Fruit fly (Drosophila melanogaster): ENCODE results near the gene CG4558.

CG4558 gene

dm6 chrX:6803312-6803794 lies 46.2 kb upstream of the CG4558 start, which contains the start of the genes C3G and pod1 (continued):
- TF ChIP-seq CG8388 (GFP tag; optimal IDR thresholded peaks at IDR 0.05) (no peak), CG11695 (GFP tag; IDR thresholded peaks at IDR 0.05) (no peak), kah (GFP tag; optimal IDR thresholded peaks at IDR 0.05) (no peak), CG43689 (GFP tag; IDR thresholded peaks at IDR 0.05) (no peak), B-H2 (GFP tag; optimal IDR thresholded peaks at IDR 0.05) (peak; percentile 48), ttk (GFP tag; IDR thresholded peaks at IDR 0.05) (no peak), D19A (tag; optimal IDR thresholded peaks at IDR 0.05) (no peak), slou (GFP tag; optimal IDR thresholded peaks at IDR 0.05) (peak; percentile 22), hth (optimal IDR thresholded peaks at IDR 0.05) (no peak), E2f2 (GFP tag; IDR thresholded peaks at IDR 0.05) (peak; percentile 78), Atf3 (GFP tag; optimal IDR thresholded peaks at IDR 0.05) (no peak), CG7745 (tag; optimal IDR thresholded peaks at IDR 0.05) (no peak), bab2 (GFP tag; optimal IDR thresholded peaks at IDR 0.05) (no peak), CG11456 (GFP tag; IDR thresholded peaks at IDR 0.05) (peak; percentile 76; the same call in 2 of the 3 replicates), ac (GFP tag; optimal IDR thresholded peaks at IDR 0.05) (no peak), tin (GFP tag; optimal IDR thresholded peaks at IDR 0.05) (peak; percentile 32), CkIIα-i1 (GFP tag; IDR thresholded peaks at IDR 0.05) (no peak), CG1832 (GFP tag; optimal IDR thresholded peaks at IDR 0.05) (no peak), Drgx (GFP tag; IDR thresholded peaks at IDR 0.05) (no peak), MTF-1 (GFP tag; optimal IDR thresholded peaks at IDR 0.05; ENCODE audit: borderline replicate concordance) (no peak), zf30C (GFP tag; optimal IDR thresholded peaks at IDR 0.05) (no peak), Hr3 (GFP tag; optimal IDR thresholded peaks at IDR 0.05) (no peak), Bdp1 (GFP tag; optimal IDR thresholded peaks at IDR 0.05) (peak; percentile 46), HLH4C (GFP tag; IDR thresholded peaks at IDR 0.05; ENCODE audit: partially characterized antibody) (peak; percentile 98), CG4617 (GFP tag; optimal IDR thresholded peaks at IDR 0.05; ENCODE audit: borderline replicate concordance) (peak; percentile 92), sna (GFP tag; IDR thresholded peaks at IDR 0.05; ENCODE audit: partially characterized antibody) (peak; percentile 90), slbo (GFP tag; IDR thresholded peaks at IDR 0.05) (peak; percentile 62), Dref (GFP tag; IDR thresholded peaks at IDR 0.05) (peak; percentile 99), CG6272 (GFP tag; IDR thresholded peaks at IDR 0.05) (peak; percentile 49; the same call in 1 of the 2 replicates), CG12744 (GFP tag; optimal IDR thresholded peaks at IDR 0.05) (no peak), Gug (GFP tag; IDR thresholded peaks at IDR 0.05) (peak; percentile 65; the same call in 2 of the 4 replicates), zen (tag; optimal IDR thresholded peaks at IDR 0.05) (no peak), Mes4 (GFP tag; optimal IDR thresholded peaks at IDR 0.05) (no peak), CG15011 (GFP tag; optimal IDR thresholded peaks at IDR 0.05) (no peak), CG7372 (GFP tag; IDR thresholded peaks at IDR 0.05) (no peak), CG9609 (GFP tag; optimal IDR thresholded peaks at IDR 0.05) (no peak), CG2712 (tag; optimal IDR thresholded peaks at IDR 0.05) (peak; percentile 39), CG31365 (tag; optimal IDR thresholded peaks at IDR 0.05) (no peak), tio (GFP tag; optimal IDR thresholded peaks at IDR 0.05) (no peak), CG4328 (GFP tag; optimal IDR thresholded peaks at IDR 0.05) (no peak), CG9797 (GFP tag; optimal IDR thresholded peaks at IDR 0.05) (peak; percentile 83), ci (GFP tag; IDR thresholded peaks at IDR 0.05) (no peak), H2.0 (GFP tag; IDR thresholded peaks at IDR 0.05) (no peak), Dfd (GFP tag; optimal IDR thresholded peaks at IDR 0.05) (no peak), CG5245 (GFP tag; optimal IDR thresholded peaks at IDR 0.05) (no peak), dan (GFP tag; IDR thresholded peaks at IDR 0.05) (no peak), CG14050 (GFP tag; IDR thresholded peaks at IDR 0.05) (no peak), CG3838 (GFP tag; optimal IDR thresholded peaks at IDR 0.05) (no peak), pho (GFP tag; optimal IDR thresholded peaks at IDR 0.05) (peak; percentile 47), sima (GFP tag; optimal IDR thresholded peaks at IDR 0.05) (no peak), gfzf (GFP tag; optimal IDR thresholded peaks at IDR 0.05) (peak; percentile 88), Dad (GFP tag; optimal IDR thresholded peaks at IDR 0.05) (peak; percentile 38), CG8924 (tag; optimal IDR thresholded peaks at IDR 0.05) (peak; percentile 57)

All from whole organism, embryonic.